Worm (Caenorhabditis elegans) whole organism, L3 larva: ENCODE results near the gene F54C9.11.

Experiments used
- R02D3.7 ChIP-seq: fragments of 150-350 bp; optimal IDR thresholded peaks from 2 replicates; lab custom pipeline; 2014; ENCODE audit warnings: missing biosample characterization, missing genetic modification characterization
- elt-3 ChIP-seq, 3 experiments: fragments of 150-350 bp in 1 of 3; sonication (generic microtip) in 2 of 3; optimal IDR thresholded peaks; 2 replicates in 2 of 3; 4 replicates in 1 of 3; lab custom pipeline; 2014 to 2017; ENCODE audit warnings: missing biosample characterization in 3 of 3, missing genetic modification characterization in 3 of 3
- nhr-11 ChIP-seq: fragments of 150-350 bp; optimal IDR thresholded peaks from 2 replicates; lab custom pipeline; 2014; ENCODE audit warnings: missing biosample characterization, missing genetic modification characterization
- nhr-23 ChIP-seq: fragments of 150-350 bp; optimal IDR thresholded peaks from 2 replicates; lab custom pipeline; 2014; ENCODE audit warnings: missing biosample characterization, missing genetic modification reagents, missing genetic modification characterization
- nhr-28 ChIP-seq: fragments of 150-350 bp; optimal IDR thresholded peaks from 2 replicates; lab custom pipeline; 2014; ENCODE audit warnings: missing biosample characterization, missing genetic modification characterization
- pqm-1 ChIP-seq: fragments of 150-350 bp; optimal IDR thresholded peaks from 2 replicates; lab custom pipeline; 2017; ENCODE audit warnings: missing biosample characterization, missing genetic modification characterization, inconsistent platforms
- skn-1 ChIP-seq: fragments of 150-350 bp; optimal IDR thresholded peaks from 2 replicates; lab custom pipeline; 2014; ENCODE audit warnings: missing biosample characterization, missing genetic modification characterization
- snpc-4 ChIP-seq: fragments of 150-350 bp; optimal IDR thresholded peaks from 2 replicates; lab custom pipeline; 2014; ENCODE audit warnings: missing biosample characterization, missing genetic modification characterization

- TF ChIP-seq skn-1 (tag; lab: Kevin White, UChicago) (no peak), nhr-28 (tag; lab: Kevin White, UChicago) (no peak), nhr-23 (tag; lab: Kevin White, UChicago) (no peak), elt-3 (tag; optimal IDR thresholded peaks at IDR 0.05; lab: Kevin White, UChicago) (no peak), pqm-1 (no peak), nhr-11 (tag; lab: Kevin White, UChicago) (no peak), snpc-4 (tag; lab: Kevin White, UChicago) (no peak), R02D3.7 (no peak)
These were observed 3.2 kb downstream of the F54C9.11 start, which contains the start of gene arl-1 for ce11 chrII:8581700-8582099.
